Worm (Caenorhabditis elegans) whole organism, young adult: ENCODE data around the gene fipr-13.

Experiments used
- F39B2.1 ChIP-seq: fragments of 200-800 bp; sonication (Bioruptor generic); IDR thresholded peaks from 2 replicates; pipeline ENCODE4 v1.3.6; 2022; ENCODE audit warnings: missing genetic modification reagents, missing genetic modification characterization, missing compliant biosample characterization
- ceh-27 ChIP-seq: fragments of 200-800 bp; sonication (Bioruptor generic); optimal IDR thresholded peaks from 2 replicates; lab custom pipeline; 2018; ENCODE audit warnings: mild to moderate bottlenecking, missing genetic modification characterization, moderate library complexity, missing compliant biosample characterization
- lin-54 ChIP-seq: fragments of 200-800 bp; sonication (Bioruptor generic); optimal IDR thresholded peaks from 2 replicates; lab custom pipeline; 2018; ENCODE audit warnings: mild to moderate bottlenecking, missing genetic modification characterization, missing compliant biosample characterization
- lir-1 ChIP-seq: fragments of 200-800 bp; sonication (Bioruptor generic); conservative IDR thresholded peaks from 2 replicates; pipeline ENCODE4 v1.3.6; 2022; ENCODE audit warnings: missing genetic modification reagents, missing genetic modification characterization, missing compliant biosample characterization
- mes-4 ChIP-seq: sonication (generic microtip); optimal IDR thresholded peaks from 2 replicates; lab custom pipeline; 2016; ENCODE audit warnings: missing genotype, missing genetic modification characterization, missing compliant biosample characterization
- pbrm-1 ChIP-seq: fragments of 200-800 bp; sonication (Bioruptor generic); IDR thresholded peaks from 2 replicates; pipeline ENCODE4 v1.3.6; 2022; ENCODE audit warnings: missing genetic modification reagents, missing genetic modification characterization, missing compliant biosample characterization
- rcor-1 ChIP-seq: fragments of 200-800 bp; sonication (Bioruptor generic); IDR thresholded peaks from 2 replicates; pipeline ENCODE4 v1.3.6; 2022; ENCODE audit warnings: missing genetic modification reagents, missing genetic modification characterization, missing compliant biosample characterization
- ztf-28 ChIP-seq: fragments of 200-800 bp; sonication (Bioruptor generic); IDR thresholded peaks from 2 replicates; pipeline ENCODE4 v1.3.6; 2022; ENCODE audit warnings: missing genetic modification reagents, missing genetic modification characterization, missing compliant biosample characterization
- ztf-3 ChIP-seq: fragments of 200-800 bp; sonication (Bioruptor generic); optimal IDR thresholded peaks from 2 replicates; lab custom pipeline; 2018; ENCODE audit warnings: mild to moderate bottlenecking, missing genetic modification characterization, missing compliant biosample characterization

ce11 chrV:10086141-10086540, 21.8 kb downstream of the fipr-13 start:
- TF ChIP-seq ceh-27 (no peak), pbrm-1 (no peak), F39B2.1 (GFP tag; lab: Robert Waterston, UW) (no peak), lir-1 (GFP tag; lab: Robert Waterston, UW) (no peak), lin-54 (no peak), ztf-28 (GFP tag; lab: Robert Waterston, UW) (no peak), ztf-3 (no peak), rcor-1 (no peak), mes-4 (no peak)
